Fruit fly (Drosophila melanogaster) whole organism, adult: ENCODE results near the gene CG10996.

Experiments used
- CG11617 ChIP-seq: fragments of 200-800 bp; sonication (Bioruptor generic); optimal IDR thresholded peaks from 2 replicates; lab custom pipeline; 2017; ENCODE audit warnings: mild to moderate bottlenecking, missing biosample characterization, missing genetic modification reagents, missing genetic modification characterization
- CG12768 ChIP-seq: fragments of 200-800 bp; sonication (Bioruptor generic); optimal IDR thresholded peaks from 2 replicates; lab custom pipeline; 2017; ENCODE audit warnings: missing biosample characterization, missing genetic modification characterization, mild to moderate bottlenecking, moderate library complexity, missing genetic modification reagents
- CG14711 ChIP-seq: fragments of 200-800 bp; sonication (Bioruptor generic); optimal IDR thresholded peaks from 2 replicates; lab custom pipeline; 2018; ENCODE audit warnings: missing biosample characterization, mild to moderate bottlenecking, missing genetic modification characterization, moderate library complexity
- CG1620 ChIP-seq: fragments of 200-800 bp; sonication (Bioruptor generic); optimal IDR thresholded peaks from 2 replicates; lab custom pipeline; 2016; ENCODE audit warnings: missing biosample characterization, missing genetic modification characterization
- CG33017 ChIP-seq: fragments of 200-800 bp; sonication (Bioruptor generic); optimal IDR thresholded peaks from 2 replicates; lab custom pipeline; 2018; ENCODE audit warnings: missing biosample characterization, mild to moderate bottlenecking, missing genetic modification characterization, moderate library complexity
- CG5204 ChIP-seq: fragments of 200-800 bp; sonication (Bioruptor generic); optimal IDR thresholded peaks from 2 replicates; lab custom pipeline; 2016; ENCODE audit warnings: missing biosample characterization, missing genetic modification characterization
- CG7045 ChIP-seq: fragments of 200-800 bp; sonication (Bioruptor generic); optimal IDR thresholded peaks from 2 replicates; lab custom pipeline; 2017; ENCODE audit warnings: missing biosample characterization, mild to moderate bottlenecking, missing genetic modification characterization
- CG7101 ChIP-seq: fragments of 200-800 bp; sonication (Bioruptor generic); optimal IDR thresholded peaks from 2 replicates; lab custom pipeline; 2018; ENCODE audit warnings: missing biosample characterization, mild to moderate bottlenecking, missing genetic modification characterization, moderate library complexity
- Clk ChIP-seq: fragments of 200-800 bp; sonication (Bioruptor generic); optimal IDR thresholded peaks from 2 replicates; lab custom pipeline; 2017; ENCODE audit warnings: missing biosample characterization, missing genetic modification characterization
- Crg-1 ChIP-seq: fragments of 200-800 bp; sonication (Bioruptor generic); optimal IDR thresholded peaks from 2 replicates; lab custom pipeline; 2016; ENCODE audit warnings: missing biosample characterization, missing genetic modification characterization
- Hr96 ChIP-seq: fragments of 200-800 bp; sonication (Bioruptor generic); optimal IDR thresholded peaks from 2 replicates; lab custom pipeline; 2016; ENCODE audit warnings: missing biosample characterization, missing genetic modification characterization
- Mnt ChIP-seq: fragments of 200-800 bp; sonication (Bioruptor generic); optimal IDR thresholded peaks from 2 replicates; lab custom pipeline; 2016; ENCODE audit warnings: missing biosample characterization, mild to moderate bottlenecking, missing genetic modification characterization
- bab1 ChIP-seq: fragments of 200-800 bp; sonication (Bioruptor generic); optimal IDR thresholded peaks from 3 replicates; lab custom pipeline; 2019; ENCODE audit warnings: missing biosample characterization, mild to moderate bottlenecking, missing genetic modification characterization, moderate library complexity
- cic ChIP-seq: fragments of 200-800 bp; sonication (Bioruptor generic); optimal IDR thresholded peaks from 2 replicates; lab custom pipeline; 2017; ENCODE audit warnings: missing biosample characterization, mild to moderate bottlenecking, missing genetic modification characterization, moderate library complexity
- cnc ChIP-seq, 2 experiments: fragments of >200 bp; optimal IDR thresholded peaks; 2 replicates each; lab custom pipeline; 2017
- kay ChIP-seq: fragments of 200-800 bp; sonication (Bioruptor generic); peaks from one replicate; lab custom pipeline; 2016; ENCODE audit warnings: missing biosample characterization, missing genetic modification characterization, borderline replicate concordance
- ovo ChIP-seq: fragments of 200-800 bp; sonication (Bioruptor generic); optimal IDR thresholded peaks from 2 replicates; lab custom pipeline; 2016; ENCODE audit warnings: missing biosample characterization, missing genetic modification characterization
- pad ChIP-seq: fragments of 200-800 bp; sonication (Bioruptor generic); optimal IDR thresholded peaks from 3 replicates; lab custom pipeline; 2017; ENCODE audit warnings: missing biosample characterization, missing genetic modification characterization, mild to moderate bottlenecking, moderate library complexity, missing genetic modification reagents
- tj ChIP-seq: fragments of 200-800 bp; sonication (Bioruptor generic); optimal IDR thresholded peaks from 3 replicates; lab custom pipeline; 2017; ENCODE audit warnings: missing biosample characterization, mild to moderate bottlenecking, missing genetic modification characterization, moderate library complexity
- toe ChIP-seq: fragments of 200-800 bp; sonication (Bioruptor generic); optimal IDR thresholded peaks from 2 replicates; lab custom pipeline; 2016; ENCODE audit warnings: missing biosample characterization, missing genetic modification characterization

CG10996 gene

DNA sequence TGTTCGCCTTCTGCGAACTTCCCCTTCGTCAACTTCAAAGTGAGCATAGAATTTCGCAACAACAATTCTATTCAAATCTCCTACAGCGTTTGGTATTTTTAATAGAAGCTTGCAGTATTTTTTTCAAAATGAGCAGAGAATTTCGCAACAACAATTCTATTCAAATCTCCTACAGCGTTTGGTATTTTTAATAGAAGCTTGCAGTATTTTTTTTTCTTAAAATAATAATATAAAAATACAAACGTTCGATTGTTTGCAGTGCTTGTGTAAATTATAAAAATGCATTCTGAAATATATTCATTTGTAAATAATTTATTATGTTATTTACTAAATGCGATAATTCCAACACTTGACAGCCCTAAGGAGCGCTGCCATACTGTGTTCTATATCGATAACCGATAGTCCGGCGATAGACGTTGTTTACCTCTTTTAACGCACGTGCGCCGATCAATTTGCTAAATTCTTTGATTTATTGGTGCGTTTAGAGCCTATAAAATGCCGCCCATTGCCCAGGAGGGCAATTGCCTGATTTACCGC lies 40.6 kb downstream of the CG10996 start, which contains the start of the genes CG32625 and Rtc1:
Gene CG32625, minus strand, starts transcription at position 51 of the 537 bp plus-strand sequence.
Gene Rtc1, plus strand, starts transcription at position 404 of the 537 bp plus-strand sequence.
- TF ChIP-seq pad (GFP tag; lab: Kevin White, UChicago) (peak; percentile 67), Crg-1 (GFP tag; lab: Kevin White, UChicago) (no peak), CG33017 (tag; lab: Kevin White, UChicago) (no peak), CG12768 (GFP tag; lab: Kevin White, UChicago) (no peak), cic (no peak), Hr96 (GFP tag; lab: Kevin White, UChicago) (no peak), toe (GFP tag; lab: Kevin White, UChicago) (no peak), kay (no peak), bab1 (GFP tag; lab: Kevin White, UChicago) (peak; percentile 49), Clk (no peak), CG1620 (GFP tag; lab: Kevin White, UChicago) (peak; percentile 9), tj (GFP tag; lab: Kevin White, UChicago) (peak; percentile 36), cnc (optimal IDR thresholded peaks at IDR 0.05; lab: Kevin White, UChicago) (no peak), Mnt (peak; percentile 99), CG7045 (GFP tag; lab: Kevin White, UChicago) (no peak), CG14711 (tag; lab: Kevin White, UChicago) (peak; percentile 95), ovo (peak; percentile 25), CG7101 (peak; percentile 73), CG11617 (GFP tag; lab: Kevin White, UChicago) (peak; percentile 58)

DNA sequence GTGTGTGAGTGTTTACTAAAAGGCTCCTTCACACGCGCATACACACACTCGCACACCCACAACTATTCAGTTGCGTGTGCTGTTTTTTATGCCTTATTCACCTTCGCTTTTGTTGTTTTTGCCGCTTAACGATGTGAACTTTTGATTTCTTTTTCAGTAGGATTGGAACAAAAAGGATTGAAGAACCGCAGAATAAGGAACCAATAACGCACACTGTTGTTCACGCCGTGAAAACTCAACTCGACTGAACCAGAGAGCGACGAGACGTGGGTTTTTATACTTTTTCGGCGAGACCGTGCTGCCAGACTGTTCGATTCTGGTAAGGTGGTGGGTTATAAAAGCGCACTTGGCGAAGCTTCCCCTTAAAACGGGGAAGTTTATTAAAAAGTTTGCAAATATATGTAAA lies 42.3 kb downstream of the CG10996 start, which contains the start of gene Pdcd4:
Gene Pdcd4, minus strand, starts transcription at position 255 of the 406 bp plus-strand sequence.
- TF ChIP-seq CG14711 (tag; lab: Kevin White, UChicago) (no peak), cnc (optimal IDR thresholded peaks at IDR 0.05; lab: Kevin White, UChicago) (no peak), cic (no peak), toe (GFP tag; lab: Kevin White, UChicago) (no peak), Crg-1 (GFP tag; lab: Kevin White, UChicago) (no peak), CG1620 (GFP tag; lab: Kevin White, UChicago) (peak; percentile 38), CG7101 (peak; percentile 15), bab1 (GFP tag; lab: Kevin White, UChicago) (peak; percentile 69), Clk (no peak), CG11617 (GFP tag; lab: Kevin White, UChicago) (peak; percentile 38), kay (no peak), Hr96 (GFP tag; lab: Kevin White, UChicago) (no peak), tj (GFP tag; lab: Kevin White, UChicago) (no peak), CG12768 (GFP tag; lab: Kevin White, UChicago) (no peak), Mnt (peak; percentile 70), pad (GFP tag; lab: Kevin White, UChicago) (peak; percentile 100), ovo (no peak), CG7045 (GFP tag; lab: Kevin White, UChicago) (no peak), CG5204 (GFP tag; lab: Kevin White, UChicago) (no peak), CG33017 (tag; lab: Kevin White, UChicago) (no peak)

- no peak for TF ChIP-seq CG7045 (GFP tag; lab: Kevin White, UChicago)
- peak; percentile 91 for TF ChIP-seq tj (GFP tag; lab: Kevin White, UChicago)
- TF ChIP-seq CG7101: no peak
- no peak for TF ChIP-seq Hr96 (GFP tag; lab: Kevin White, UChicago)
- TF ChIP-seq toe (GFP tag; lab: Kevin White, UChicago): no peak
- no peak for TF ChIP-seq CG11617 (GFP tag; lab: Kevin White, UChicago)
- peak; percentile 7 for TF ChIP-seq CG1620 (GFP tag; lab: Kevin White, UChicago)
- TF ChIP-seq CG5204 (GFP tag; lab: Kevin White, UChicago): no peak
- no peak for TF ChIP-seq cic
- TF ChIP-seq bab1 (GFP tag; lab: Kevin White, UChicago): no peak
These were observed 43.0 kb downstream of the CG10996 start for dm6 chrX:13754476-13754875.

DNA sequence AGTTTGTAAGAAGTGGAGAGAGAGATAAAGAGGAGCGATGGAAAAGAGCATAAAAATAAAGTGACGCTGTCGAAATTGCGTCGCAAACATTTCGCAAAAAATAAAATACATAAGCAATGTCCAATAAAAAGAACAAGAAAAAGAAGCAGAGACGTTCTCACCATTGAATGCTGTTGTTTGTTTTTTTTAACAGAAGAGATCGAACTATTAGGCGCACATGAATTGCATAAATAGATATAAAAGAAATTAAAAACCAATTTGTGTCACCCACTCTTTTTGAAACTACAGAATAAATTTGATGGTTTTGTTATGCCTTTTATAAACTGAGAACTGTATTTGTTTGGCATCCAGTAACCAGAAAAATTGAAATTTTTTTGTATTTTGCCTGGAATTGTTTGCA lies 43.7 kb downstream of the CG10996 start:
- TF ChIP-seq CG5204 (GFP tag; lab: Kevin White, UChicago): no peak
- TF ChIP-seq kay: peak; percentile 84

- TF ChIP-seq tj (GFP tag; lab: Kevin White, UChicago) (peak; percentile 96), cic (no peak)
These were observed 44.2 kb downstream of the CG10996 start for dm6 chrX:13753101-13753758.

dm6 chrX:13752543-13753046 lies 44.8 kb downstream of the CG10996 start:
- peak; percentile 98 for TF ChIP-seq pad (GFP tag; lab: Kevin White, UChicago)
- peak; percentile 93 for TF ChIP-seq ovo
- no peak for TF ChIP-seq Clk

DNA sequence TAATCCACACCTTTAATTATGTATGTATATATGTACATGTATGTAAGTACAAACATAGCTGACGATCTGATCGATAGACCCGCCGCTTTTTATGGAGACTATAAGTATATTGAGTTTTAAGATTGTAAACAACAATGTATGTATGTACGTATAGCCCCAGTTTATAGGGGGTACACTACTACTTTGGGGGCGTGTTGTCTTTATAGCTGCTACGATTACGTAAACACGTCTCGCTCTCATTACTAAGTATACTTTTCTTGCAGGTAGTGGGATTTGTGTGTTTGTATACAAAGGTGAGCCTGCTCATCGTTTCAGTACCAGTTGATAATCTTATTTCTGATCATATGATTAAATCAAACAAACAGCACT lies 47.6 kb downstream of the CG10996 start:
- TF ChIP-seq cic (peak; percentile 81), kay (peak; percentile 78), Mnt (no peak)
